Fruit fly (Drosophila melanogaster): Measurements from ENCODE around the gene CG9331.

CG9331 gene

DNA sequence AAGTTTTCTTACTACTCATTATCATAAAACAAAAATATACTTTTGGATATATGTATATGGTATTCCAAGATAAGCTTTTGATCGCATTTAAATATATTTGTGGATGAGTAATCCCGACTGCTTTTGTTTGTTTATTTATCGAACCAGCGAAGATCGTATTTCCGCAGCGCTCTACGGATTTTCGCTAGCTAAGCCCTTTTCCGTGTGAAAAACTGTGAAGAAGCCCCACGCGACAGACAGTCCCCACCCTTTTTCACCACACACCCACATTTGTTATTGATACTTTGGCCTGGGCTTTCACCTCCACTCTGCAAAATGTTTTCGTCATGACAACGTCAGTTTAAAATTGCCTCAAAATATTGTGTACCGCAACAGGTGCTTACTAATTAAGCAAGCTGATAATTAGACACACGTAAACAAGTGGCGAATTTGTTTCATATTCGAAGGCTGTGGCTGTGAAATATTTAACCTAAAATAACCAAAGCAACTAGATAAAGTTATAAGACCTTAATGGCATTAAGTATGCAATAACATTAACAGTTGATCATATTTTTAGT, 29.6 kb upstream of the CG9331 start:
- no peak for TF ChIP-seq HLH4C (GFP tag; IDR thresholded peaks at IDR 0.05; ENCODE audit: partially characterized antibody)
- TF ChIP-seq ham (GFP tag; IDR thresholded peaks at IDR 0.05): no peak
- TF ChIP-seq her (GFP tag; optimal IDR thresholded peaks at IDR 0.05): no peak
- TF ChIP-seq esg (GFP tag; conservative IDR thresholded peaks at IDR 0.05): no peak
- no peak for TF ChIP-seq pfk (GFP tag; optimal IDR thresholded peaks at IDR 0.05)
- TF ChIP-seq CG2712 (tag; optimal IDR thresholded peaks at IDR 0.05): no peak
- peak; percentile 1 for TF ChIP-seq lab (GFP tag; optimal IDR thresholded peaks at IDR 0.05)
- TF ChIP-seq CG15696 (tag; optimal IDR thresholded peaks at IDR 0.05): no peak
- no peak for TF ChIP-seq Nf-YC (tag; optimal IDR thresholded peaks at IDR 0.05)
- no peak for TF ChIP-seq CG8359 (GFP tag; optimal IDR thresholded peaks at IDR 0.05; ENCODE audit: borderline replicate concordance)
- no peak for TF ChIP-seq Scr (GFP tag; IDR thresholded peaks at IDR 0.05; ENCODE audit: partially characterized antibody)
- peak; percentile 19 for TF ChIP-seq mirr (GFP tag; optimal IDR thresholded peaks at IDR 0.05)
- no peak for TF ChIP-seq zfh1 (GFP tag; IDR thresholded peaks at IDR 0.05)
- no peak for TF ChIP-seq CG5180 (GFP tag; optimal IDR thresholded peaks at IDR 0.05)
- TF ChIP-seq CG4404 (GFP tag; IDR thresholded peaks at IDR 0.05): no peak
- TF ChIP-seq YL-1 (GFP tag; optimal IDR thresholded peaks at IDR 0.05): peak; percentile 2
- no peak for TF ChIP-seq CG11085 (GFP tag; IDR thresholded peaks at IDR 0.05)
- no peak for TF ChIP-seq CG9727 (GFP tag; optimal IDR thresholded peaks at IDR 0.05)
- TF ChIP-seq CG17802 (tag; optimal IDR thresholded peaks at IDR 0.05): no peak
- TF ChIP-seq CG18599 (GFP tag; optimal IDR thresholded peaks at IDR 0.05): no peak

DNA sequence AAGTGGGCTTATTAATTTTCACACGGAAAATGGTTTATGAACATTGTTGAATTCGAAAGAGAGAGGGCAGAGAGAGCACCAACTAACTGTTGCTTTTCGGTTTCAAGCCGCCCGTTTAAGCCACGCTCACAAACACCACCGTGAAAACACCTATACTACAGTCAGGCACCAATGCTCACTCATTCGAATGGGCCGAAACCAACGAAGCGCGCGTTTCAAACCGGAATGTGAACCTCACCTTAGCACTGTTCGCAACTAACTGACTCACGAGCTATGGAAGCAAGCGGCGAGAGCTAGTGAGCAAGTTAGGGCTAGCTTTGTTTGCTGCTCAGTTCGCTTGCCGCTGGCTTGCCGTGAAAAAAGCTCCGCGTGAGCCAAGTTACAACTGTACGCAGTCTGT, 28.7 kb upstream of the CG9331 start:
- no peak for TF ChIP-seq crp (GFP tag; optimal IDR thresholded peaks at IDR 0.05)
- TF ChIP-seq Hand (GFP tag; optimal IDR thresholded peaks at IDR 0.05): no peak
- TF ChIP-seq CG10431 (GFP tag; optimal IDR thresholded peaks at IDR 0.05): no peak
- TF ChIP-seq zen2 (GFP tag; IDR thresholded peaks at IDR 0.05; ENCODE audit: partially characterized antibody): no peak
- no peak for TF ChIP-seq CG18599 (GFP tag; optimal IDR thresholded peaks at IDR 0.05)
- TF ChIP-seq Dfd (GFP tag; optimal IDR thresholded peaks at IDR 0.05): no peak
- peak; percentile 44; the same call in 1 of the 2 replicates for TF ChIP-seq amos (GFP tag; IDR thresholded peaks at IDR 0.05; ENCODE audit: partially characterized antibody)
- TF ChIP-seq B-H2 (GFP tag; optimal IDR thresholded peaks at IDR 0.05): peak; percentile 48
- no peak for TF ChIP-seq Hmx (GFP tag; optimal IDR thresholded peaks at IDR 0.05)
- no peak for TF ChIP-seq twi (tag; optimal IDR thresholded peaks at IDR 0.05)
- TF ChIP-seq tx (GFP tag; optimal IDR thresholded peaks at IDR 0.05): no peak
- TF ChIP-seq pfk (GFP tag; optimal IDR thresholded peaks at IDR 0.05): no peak
- TF ChIP-seq CG34422 (GFP tag; IDR thresholded peaks at IDR 0.05): no peak; the same call in 2 of the 3 replicates
- TF ChIP-seq CG43689 (GFP tag; IDR thresholded peaks at IDR 0.05): no peak
- TF ChIP-seq CG10147 (GFP tag; optimal IDR thresholded peaks at IDR 0.05): no peak
- no peak for TF ChIP-seq gcm (GFP tag; optimal IDR thresholded peaks at IDR 0.05)
- no peak for TF ChIP-seq p53 (GFP tag; optimal IDR thresholded peaks at IDR 0.05)
- TF ChIP-seq Sox102F (GFP tag; optimal IDR thresholded peaks at IDR 0.05): no peak
- TF ChIP-seq Hsf (GFP tag; optimal IDR thresholded peaks at IDR 0.05): no peak
- TF ChIP-seq HLH4C (GFP tag; IDR thresholded peaks at IDR 0.05; ENCODE audit: partially characterized antibody): no peak
- no peak for TF ChIP-seq HmgZ (tag; optimal IDR thresholded peaks at IDR 0.05)
- TF ChIP-seq bigmax (GFP tag; optimal IDR thresholded peaks at IDR 0.05): no peak
- TF ChIP-seq chif (GFP tag; optimal IDR thresholded peaks at IDR 0.05): no peak
- no peak for TF ChIP-seq Atf3 (GFP tag; optimal IDR thresholded peaks at IDR 0.05)
- TF ChIP-seq Side (GFP tag; optimal IDR thresholded peaks at IDR 0.05): no peak
- no peak for TF ChIP-seq dmrt99B (tag; optimal IDR thresholded peaks at IDR 0.05)
- TF ChIP-seq CG13624 (GFP tag; optimal IDR thresholded peaks at IDR 0.05): no peak
- no peak for TF ChIP-seq stwl (tag; optimal IDR thresholded peaks at IDR 0.05)
- no peak for TF ChIP-seq h (optimal IDR thresholded peaks at IDR 0.05)
- no peak for TF ChIP-seq sima (GFP tag; optimal IDR thresholded peaks at IDR 0.05)
- TF ChIP-seq CG1603 (tag; optimal IDR thresholded peaks at IDR 0.05): no peak
- TF ChIP-seq CkIIα-i1 (GFP tag; IDR thresholded peaks at IDR 0.05): no peak
- no peak for TF ChIP-seq fru (optimal IDR thresholded peaks at IDR 0.05)

All from whole organism, embryonic.